Worm (Caenorhabditis elegans) whole organism, L4 larva: Measurements from ENCODE around the gene C05C10.7.

Source experiments
- F44E2.7 ChIP-seq: fragments of 200-800 bp; sonication (Bioruptor generic); IDR thresholded peaks from 2 replicates; pipeline ENCODE4 v2.1.2; 2022; ENCODE audit warnings: missing genetic modification characterization, missing compliant biosample characterization
- R02D3.7 ChIP-seq: fragments of 150-350 bp; sonication (generic microtip); optimal IDR thresholded peaks from 3 replicates; lab custom pipeline; 2014; ENCODE audit warnings: missing biosample characterization, missing genetic modification characterization
- Y105C5A.15 ChIP-seq: fragments of 200-800 bp; sonication (Bioruptor generic); IDR thresholded peaks from 2 replicates; pipeline ENCODE4 v1.3.6; 2022; ENCODE audit warnings: missing genetic modification characterization, missing compliant biosample characterization
- Y5F2A.4 ChIP-seq: fragments of 200-800 bp; sonication (Bioruptor generic); optimal IDR thresholded peaks from 2 replicates; lab custom pipeline; 2018; ENCODE audit warnings: mild to moderate bottlenecking, missing genetic modification characterization, missing compliant biosample characterization
- Y75B8A.6 ChIP-seq: fragments of 200-800 bp; sonication (Bioruptor generic); IDR thresholded peaks from 2 replicates; pipeline ENCODE4 v1.3.6; 2022; ENCODE audit warnings: missing genetic modification reagents, missing genetic modification characterization, missing compliant biosample characterization
- aha-1 ChIP-seq: fragments of 150-350 bp; peaks from one replicate; lab custom pipeline; 2014; ENCODE audit warnings: missing biosample characterization, missing genetic modification characterization
- aly-2 ChIP-seq: sonication (generic microtip); optimal IDR thresholded peaks from 2 replicates; lab custom pipeline; 2018; ENCODE audit warnings: missing biosample characterization, missing genetic modification characterization
- ama-1 ChIP-seq: fragments of 150-350 bp; optimal IDR thresholded peaks from 2 replicates; lab custom pipeline; 2014; ENCODE audit warnings: inconsistent platforms, mixed read lengths
- arid-1 ChIP-seq: fragments of 200-800 bp; sonication (Bioruptor generic); conservative IDR thresholded peaks from 2 replicates; pipeline ENCODE4 v1.3.6; 2022; ENCODE audit warnings: missing genetic modification reagents, missing genetic modification characterization, missing compliant biosample characterization
- attf-4 ChIP-seq: sonication (generic microtip); optimal IDR thresholded peaks from 3 replicates; lab custom pipeline; 2017; ENCODE audit warnings: missing biosample characterization, missing genetic modification characterization
- ceh-32 ChIP-seq: sonication (generic microtip); optimal IDR thresholded peaks from 2 replicates; lab custom pipeline; 2016; ENCODE audit warnings: mild to moderate bottlenecking, missing genetic modification characterization, missing compliant biosample characterization; ENCODE audit not compliant: poor library complexity
- ceh-62 ChIP-seq: sonication (generic microtip); optimal IDR thresholded peaks from 2 replicates; lab custom pipeline; 2017; ENCODE audit warnings: missing biosample characterization, missing genetic modification characterization
- cey-2 ChIP-seq: sonication (generic microtip); optimal IDR thresholded peaks from 3 replicates; lab custom pipeline; 2017; ENCODE audit warnings: missing genetic modification characterization, mild to moderate bottlenecking, missing compliant biosample characterization, antibody characterized with exemption, borderline replicate concordance; ENCODE audit not compliant: insufficient read depth
- daf-16 ChIP-seq, 3 experiments: sonication (generic microtip); optimal IDR thresholded peaks; 2 replicates each; lab custom pipeline; 2016 to 2017; ENCODE audit warnings: missing genetic modification characterization in 3 of 3, missing genetic modification reagents in 3 of 3, mild to moderate bottlenecking in 2 of 3, missing compliant biosample characterization in 2 of 3, missing biosample characterization in 1 of 3, moderate library complexity in 1 of 3
- dmd-6 ChIP-seq: fragments of 200-800 bp; sonication (Bioruptor generic); IDR thresholded peaks from 2 replicates; pipeline ENCODE4 v1.3.6; 2022; ENCODE audit warnings: missing genetic modification reagents, missing genetic modification characterization, missing compliant biosample characterization
- dve-1 ChIP-seq: sonication (generic microtip); optimal IDR thresholded peaks from 2 replicates; lab custom pipeline; 2017; ENCODE audit warnings: antibody characterized with exemption, mild to moderate bottlenecking, missing genetic modification characterization, missing compliant biosample characterization; ENCODE audit not compliant: insufficient read depth
- egl-27 ChIP-seq: sonication (generic microtip); optimal IDR thresholded peaks from 3 replicates; lab custom pipeline; 2017; ENCODE audit warnings: missing biosample characterization, missing genetic modification reagents, missing genetic modification characterization
- fkh-10 ChIP-seq: fragments of 150-350 bp; optimal IDR thresholded peaks from 2 replicates; lab custom pipeline; 2014; ENCODE audit warnings: missing biosample characterization, missing genetic modification reagents, missing genetic modification characterization
- hif-1 ChIP-seq, 2 experiments: sonication (generic microtip); optimal IDR thresholded peaks; 2 replicates each; lab custom pipeline; 2016 to 2017; ENCODE audit warnings: missing compliant biosample characterization in 2 of 2, missing genetic modification characterization in 2 of 2, missing genetic modification reagents in 2 of 2, missing genotype in 2 of 2, mild to moderate bottlenecking in 1 of 2
- lin-1 ChIP-seq: fragments of 200-800 bp; sonication (Bioruptor generic); IDR thresholded peaks from 2 replicates; pipeline ENCODE4 v1.3.6; 2022; ENCODE audit warnings: missing genetic modification reagents, missing genetic modification characterization, missing compliant biosample characterization
- lin-13 ChIP-seq: fragments of 150-350 bp; optimal IDR thresholded peaks from 2 replicates; lab custom pipeline; 2014; ENCODE audit warnings: missing biosample characterization, missing genetic modification reagents, missing genetic modification characterization
- lin-38 ChIP-seq: fragments of 200-800 bp; sonication (Bioruptor generic); IDR thresholded peaks from 2 replicates; pipeline ENCODE4 v1.3.6; 2022; ENCODE audit warnings: missing genetic modification reagents, missing genetic modification characterization, missing compliant biosample characterization
- madf-5 ChIP-seq, 2 experiments: fragments of 200-800 bp; sonication (Bioruptor generic); IDR thresholded peaks; 2 replicates each; pipeline ENCODE4 v1.3.6; 2022; ENCODE audit warnings: missing compliant biosample characterization in 2 of 2, missing genetic modification characterization in 2 of 2
- mxl-2 ChIP-seq: fragments of 200-800 bp; sonication (Bioruptor generic); conservative IDR thresholded peaks from 2 replicates; pipeline ENCODE4 v1.3.6; 2022; ENCODE audit warnings: missing genetic modification reagents, missing genetic modification characterization, missing compliant biosample characterization
- mxl-3 ChIP-seq: fragments of 200-800 bp; sonication (Bioruptor generic); optimal IDR thresholded peaks from 2 replicates; lab custom pipeline; 2018; ENCODE audit warnings: mild to moderate bottlenecking, missing genetic modification characterization, missing compliant biosample characterization
- nhr-102 ChIP-seq: sonication (generic microtip); optimal IDR thresholded peaks from 2 replicates; lab custom pipeline; 2016; ENCODE audit warnings: mild to moderate bottlenecking, missing genetic modification characterization, moderate library complexity, missing compliant biosample characterization
- nhr-11 ChIP-seq: fragments of 150-350 bp; optimal IDR thresholded peaks from 2 replicates; lab custom pipeline; 2014; ENCODE audit warnings: missing biosample characterization, missing genetic modification characterization
- nhr-28 ChIP-seq: fragments of 150-350 bp; optimal IDR thresholded peaks from 2 replicates; lab custom pipeline; 2014; ENCODE audit warnings: missing biosample characterization, missing genetic modification characterization
- nhr-41 ChIP-seq: fragments of 200-800 bp; sonication (Bioruptor generic); IDR thresholded peaks from 2 replicates; pipeline ENCODE4 v1.3.6; 2022; ENCODE audit warnings: missing genetic modification reagents, missing genetic modification characterization, missing compliant biosample characterization
- nhr-42 ChIP-seq: fragments of 200-800 bp; sonication (Bioruptor generic); IDR thresholded peaks from 2 replicates; pipeline ENCODE4 v1.3.6; 2022; ENCODE audit warnings: missing genetic modification characterization, missing compliant biosample characterization
- nhr-48 ChIP-seq: sonication (generic microtip); optimal IDR thresholded peaks from 2 replicates; lab custom pipeline; 2016; ENCODE audit warnings: mild to moderate bottlenecking, missing genetic modification characterization, missing compliant biosample characterization
- nhr-76 ChIP-seq: fragments of 150-350 bp; optimal IDR thresholded peaks from 2 replicates; lab custom pipeline; 2014; ENCODE audit warnings: missing biosample characterization, missing genetic modification characterization
- pha-4 ChIP-seq, 2 experiments: fragments of 150-350 bp in 1 of 2; fragments of 200-800 bp in 1 of 2; sonication (Bioruptor generic) in 1 of 2; IDR thresholded peaks in 1 of 2; optimal IDR thresholded peaks in 1 of 2; 2 replicates each; pipeline versions ENCODE4 v1.3.6 to Lab custom; 2014 to 2022; ENCODE audit warnings: missing genetic modification characterization in 2 of 2, missing genetic modification reagents in 2 of 2, missing biosample characterization in 1 of 2, missing compliant biosample characterization in 1 of 2
- php-3 ChIP-seq: fragments of 200-800 bp; sonication (Bioruptor generic); IDR thresholded peaks from 2 replicates; pipeline ENCODE4 v1.3.6; 2022; ENCODE audit warnings: missing genetic modification reagents, missing genetic modification characterization, missing compliant biosample characterization
- pqm-1 ChIP-seq: sonication (generic microtip); optimal IDR thresholded peaks from 2 replicates; lab custom pipeline; 2017; ENCODE audit warnings: missing biosample characterization, missing genetic modification characterization
- snpc-1.2 ChIP-seq: fragments of 200-800 bp; sonication (Bioruptor generic); IDR thresholded peaks from 2 replicates; pipeline ENCODE4 v1.3.6; 2022; ENCODE audit warnings: missing genetic modification reagents, missing genetic modification characterization, missing compliant biosample characterization
- unc-62 ChIP-seq, 3 experiments: fragments of 150-350 bp in 1 of 3; sonication (generic microtip); optimal IDR thresholded peaks in 2 of 3; peaks in 1 of 3; 1 replicate in 1 of 3; 2 replicates in 2 of 3; lab custom pipeline; 2014 to 2017; ENCODE audit warnings: missing biosample characterization in 3 of 3, missing genetic modification characterization in 3 of 3, missing genetic modification reagents in 3 of 3, missing genotype in 1 of 3
- zip-11 ChIP-seq: fragments of 200-800 bp; sonication (Bioruptor generic); IDR thresholded peaks from 2 replicates; pipeline ENCODE4 v1.3.6; 2022; ENCODE audit warnings: missing genetic modification characterization, missing compliant biosample characterization
- zip-2 ChIP-seq: fragments of 150-350 bp; optimal IDR thresholded peaks from 2 replicates; lab custom pipeline; 2014; ENCODE audit warnings: missing biosample characterization, missing genetic modification characterization
- ztf-11 ChIP-seq: fragments of 150-350 bp; optimal IDR thresholded peaks from 2 replicates; lab custom pipeline; 2014; ENCODE audit warnings: missing biosample characterization, missing genetic modification characterization

Gene C05C10.7

DNA sequence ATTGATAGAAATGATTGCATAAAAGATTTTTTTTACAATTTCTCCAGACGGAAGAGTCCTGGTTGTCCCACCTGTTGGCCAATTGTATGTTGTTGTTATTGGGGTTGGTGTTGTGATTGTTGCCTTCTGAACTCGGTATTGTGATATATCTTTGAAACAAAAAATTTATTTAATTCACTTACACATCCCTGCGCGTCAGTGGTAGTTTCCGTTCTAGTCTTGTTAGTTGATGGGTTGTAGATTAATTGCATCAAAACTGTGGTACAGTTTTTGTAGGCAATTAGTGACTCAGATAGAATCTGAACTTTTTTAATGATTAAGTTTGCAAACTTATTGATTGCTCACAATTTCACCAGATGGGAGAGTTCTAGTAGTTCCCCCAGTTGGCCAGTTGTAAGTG is 34.3 kb downstream of the C05C10.7 start:
- TF ChIP-seq unc-62 (GFP tag; optimal IDR thresholded peaks at IDR 0.05 in 1 of 2; lab: Kevin White, UChicago) (peak in 1 of 2 experiments; percentile 97), unc-62 (tag; optimal IDR thresholded peaks at IDR 0.05; lab: Kevin White, UChicago) (no peak), nhr-42 (no peak), R02D3.7 (tag; lab: Kevin White, UChicago) (no peak), aha-1 (tag; lab: Kevin White, UChicago) (no peak), hif-1 (tag; optimal IDR thresholded peaks at IDR 0.05; lab: Kevin White, UChicago) (no peak), Y75B8A.6 (GFP tag; lab: Robert Waterston, UW) (no peak), fkh-10 (no peak)

- TF ChIP-seq cey-2 = no peak
- no peak for TF ChIP-seq dmd-6 (GFP tag; lab: Robert Waterston, UW)
- TF ChIP-seq Y5F2A.4 = no peak
- TF ChIP-seq mxl-2 = no peak
- no peak for TF ChIP-seq zip-11 (GFP tag; lab: Robert Waterston, UW)
- no peak for TF ChIP-seq pqm-1 (tag; lab: Kevin White, UChicago)
- no peak for TF ChIP-seq lin-38 (GFP tag; lab: Robert Waterston, UW)
- no peak for TF ChIP-seq ztf-11 (tag; lab: Kevin White, UChicago)
- no peak for TF ChIP-seq nhr-11 (tag; lab: Kevin White, UChicago)
- no peak for TF ChIP-seq nhr-41 (GFP tag; lab: Robert Waterston, UW)
- no peak for TF ChIP-seq Y75B8A.6 (GFP tag; lab: Robert Waterston, UW)
- TF ChIP-seq F44E2.7 (GFP tag; lab: Robert Waterston, UW) = no peak
- no peak for TF ChIP-seq arid-1 (GFP tag; lab: Robert Waterston, UW)
- TF ChIP-seq lin-1 = no peak
- TF ChIP-seq ceh-32 = no peak
Observed at ce11 chrII:9900276-9900675, 38.5 kb downstream of the C05C10.7 start, which contains the start of gene unc-4. unc-4 (minus strand) TSS chrII:9900376.

DNA sequence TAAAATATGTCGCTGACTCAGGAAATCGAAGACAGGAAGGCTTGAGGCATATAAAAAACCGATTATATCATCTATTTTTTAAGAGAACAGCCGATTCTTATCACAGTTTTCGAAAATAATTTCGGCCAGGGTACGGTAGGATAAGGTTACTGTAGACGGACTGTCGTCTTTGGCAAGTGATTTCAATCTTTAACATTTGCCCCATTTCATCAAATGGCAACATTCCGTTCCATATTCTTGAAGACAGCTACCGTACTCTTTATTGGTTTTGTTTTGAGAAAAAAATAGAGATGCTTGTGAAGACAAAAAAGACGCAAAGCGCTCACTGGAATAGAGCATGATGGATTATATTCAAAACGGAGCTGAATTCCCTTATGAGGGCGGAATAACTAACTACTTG is 40.0 kb downstream of the C05C10.7 start:
- TF ChIP-seq aha-1 (tag; lab: Kevin White, UChicago) (peak; percentile 91), nhr-76 (tag; lab: Kevin White, UChicago) (no peak)

ce11 chrII:9895173-9895572 is 43.6 kb downstream of the C05C10.7 start:
- peak; percentile 95 for TF ChIP-seq php-3 (GFP tag; lab: Robert Waterston, UW)
- TF ChIP-seq pha-4 (GFP tag; IDR thresholded peaks at IDR 0.05; lab: Robert Waterston, UW) = no peak
- TF ChIP-seq pha-4 (tag; optimal IDR thresholded peaks at IDR 0.05; lab: Kevin White, UChicago) = no peak
- TF ChIP-seq dmd-6 (GFP tag; lab: Robert Waterston, UW) = peak; percentile 47
- TF ChIP-seq dve-1 (tag; lab: Kevin White, UChicago) = peak; percentile 53
- TF ChIP-seq lin-13 (GFP tag; lab: Kevin White, UChicago) = no peak
- no peak for TF ChIP-seq unc-62 (GFP tag; optimal IDR thresholded peaks at IDR 0.05 in 1 of 2; lab: Kevin White, UChicago)
- TF ChIP-seq unc-62 (tag; optimal IDR thresholded peaks at IDR 0.05; lab: Kevin White, UChicago) = no peak
- no peak for TF ChIP-seq R02D3.7 (tag; lab: Kevin White, UChicago)
- TF ChIP-seq daf-16 (GFP tag; optimal IDR thresholded peaks at IDR 0.05; lab: Kevin White, UChicago) = no peak
- TF ChIP-seq daf-16 (tag; optimal IDR thresholded peaks at IDR 0.05; lab: Kevin White, UChicago) = peak; percentile 65
- peak; percentile 13 for TF ChIP-seq pqm-1 (tag; lab: Kevin White, UChicago)

- TF ChIP-seq ceh-62 (tag; lab: Kevin White, UChicago) (no peak), nhr-28 (tag; lab: Kevin White, UChicago) (no peak), Y105C5A.15 (GFP tag; lab: Robert Waterston, UW) (no peak), mxl-3 (GFP tag; lab: Kevin White, UChicago) (no peak), mxl-2 (no peak), aly-2 (tag; lab: Kevin White, UChicago) (no peak), zip-2 (tag; lab: Kevin White, UChicago) (no peak), snpc-1.2 (GFP tag; lab: Robert Waterston, UW) (no peak), nhr-102 (tag; lab: Kevin White, UChicago) (no peak), cey-2 (no peak), attf-4 (tag; lab: Kevin White, UChicago) (no peak), ceh-32 (no peak), ama-1 (lab: Kevin White, UChicago) (no peak), egl-27 (tag; lab: Kevin White, UChicago) (no peak), lin-1 (no peak), nhr-48 (tag; lab: Kevin White, UChicago) (no peak), madf-5 (GFP tag; IDR thresholded peaks at IDR 0.05; lab: Robert Waterston, UW) (no peak)
Observed at ce11 chrII:9894435-9894834, 44.3 kb downstream of the C05C10.7 start, which contains the start of gene F26C11.1. F26C11.1 (plus strand) TSS chrII:9894735.
